Worm (Caenorhabditis elegans) whole organism, early embryonic: ENCODE data around the gene snb-5.
A peak's percentile ranks its signal among the peaks of the same experiment; 100 is the strongest.

Experiments
- B0310.2 ChIP-seq: sonication (generic microtip); optimal IDR thresholded peaks from 2 replicates; lab custom pipeline; 2016; ENCODE audit warnings: mild to moderate bottlenecking, missing genetic modification characterization, missing compliant biosample characterization
- F13C5.2 ChIP-seq: sonication (generic microtip); optimal IDR thresholded peaks from 2 replicates; lab custom pipeline; 2017; ENCODE audit warnings: mild to moderate bottlenecking, missing genetic modification characterization, inconsistent platforms, missing compliant biosample characterization
- aly-1 ChIP-seq: sonication (generic microtip); optimal IDR thresholded peaks from 2 replicates; lab custom pipeline; 2016; ENCODE audit warnings: missing genetic modification characterization, missing compliant biosample characterization
- ama-1 ChIP-seq: fragments of 150-350 bp; optimal IDR thresholded peaks from 2 replicates; lab custom pipeline; 2014
- ceh-13 ChIP-seq: fragments of 200-800 bp; sonication (Bioruptor generic); optimal IDR thresholded peaks from 2 replicates; lab custom pipeline; 2018; ENCODE audit warnings: mild to moderate bottlenecking, missing genetic modification characterization, missing compliant biosample characterization
- ceh-36 ChIP-seq: sonication (generic microtip); optimal IDR thresholded peaks from 2 replicates; lab custom pipeline; 2016; ENCODE audit warnings: missing genetic modification characterization, inconsistent platforms, missing compliant biosample characterization
- ets-7 ChIP-seq: sonication (generic microtip); optimal IDR thresholded peaks from 2 replicates; lab custom pipeline; 2016; ENCODE audit warnings: missing genotype, missing genetic modification characterization, missing compliant biosample characterization
- flt-1 ChIP-seq: fragments of 200-800 bp; sonication (Bioruptor generic); IDR thresholded peaks from 2 replicates; pipeline ENCODE4 v1.3.6; 2022; ENCODE audit warnings: missing genetic modification characterization, missing compliant biosample characterization
- hmbx-1 ChIP-seq: sonication (generic microtip); optimal IDR thresholded peaks from 2 replicates; lab custom pipeline; 2016; ENCODE audit warnings: mild to moderate bottlenecking, missing genetic modification characterization, missing compliant biosample characterization
- hmg-4 ChIP-seq: fragments of 200-800 bp; sonication (Bioruptor generic); optimal IDR thresholded peaks from 2 replicates; lab custom pipeline; 2018; ENCODE audit warnings: mild to moderate bottlenecking, missing genetic modification characterization, missing compliant biosample characterization
- hnd-1 ChIP-seq: sonication (generic microtip); optimal IDR thresholded peaks from 2 replicates; lab custom pipeline; 2016; ENCODE audit warnings: missing genetic modification characterization, missing compliant biosample characterization
- pes-1 ChIP-seq: fragments of 200-800 bp; sonication (Bioruptor generic); IDR thresholded peaks from 2 replicates; pipeline ENCODE4 v1.3.6; 2022; ENCODE audit warnings: missing genetic modification reagents, missing genetic modification characterization, missing compliant biosample characterization
- scrt-1 ChIP-seq: fragments of 200-800 bp; sonication (Bioruptor generic); IDR thresholded peaks from 2 replicates; pipeline ENCODE4 v1.3.6; 2022; ENCODE audit warnings: missing genetic modification characterization, missing compliant biosample characterization
- sea-1 ChIP-seq: fragments of 200-800 bp; sonication (Bioruptor generic); conservative IDR thresholded peaks from 2 replicates; pipeline ENCODE4 v1.3.6; 2022; ENCODE audit warnings: missing genetic modification characterization, missing compliant biosample characterization
- tbx-11 ChIP-seq: fragments of 200-800 bp; sonication (Bioruptor generic); IDR thresholded peaks from 2 replicates; pipeline ENCODE4 v1.3.6; 2022; ENCODE audit warnings: missing genetic modification characterization, missing compliant biosample characterization
- tbx-37 ChIP-seq: fragments of 200-800 bp; sonication (Bioruptor generic); conservative IDR thresholded peaks from 2 replicates; pipeline ENCODE4 v1.3.6; 2022; ENCODE audit warnings: missing genetic modification reagents, missing genetic modification characterization, missing compliant biosample characterization
- tra-4 ChIP-seq: sonication (generic microtip); optimal IDR thresholded peaks from 2 replicates; lab custom pipeline; 2017; ENCODE audit warnings: missing genetic modification characterization, missing compliant biosample characterization

The snb-5 gene

ce11 chrIII:8217919-8218318 is 15.1 kb downstream of the snb-5 start, which contains the start of gene C30A5.16:
TSS of gene C30A5.16 (plus strand) at chrIII:8218219.
- TF ChIP-seq flt-1 (GFP tag; lab: Robert Waterston, UW) (no peak), aly-1 (tag; lab: Kevin White, UChicago) (no peak), ets-7 (no peak), hmbx-1 (tag; lab: Kevin White, UChicago) (no peak), tbx-37 (GFP tag; lab: Robert Waterston, UW) (no peak), tbx-11 (GFP tag; lab: Robert Waterston, UW) (no peak), ama-1 (lab: Kevin White, UChicago) (no peak), B0310.2 (tag; lab: Kevin White, UChicago) (no peak), hmg-4 (no peak), F13C5.2 (tag; lab: Kevin White, UChicago) (no peak)

ce11 chrIII:8220081-8220480 is 17.2 kb downstream of the snb-5 start:
- no peak for TF ChIP-seq ama-1 (lab: Kevin White, UChicago)
- no peak for TF ChIP-seq scrt-1 (GFP tag; lab: Robert Waterston, UW)
- TF ChIP-seq ceh-36 (tag; lab: Kevin White, UChicago), result no peak
- no peak for TF ChIP-seq ceh-13 (GFP tag; lab: Kevin White, UChicago)
- TF ChIP-seq tbx-11 (GFP tag; lab: Robert Waterston, UW), result no peak

DNA sequence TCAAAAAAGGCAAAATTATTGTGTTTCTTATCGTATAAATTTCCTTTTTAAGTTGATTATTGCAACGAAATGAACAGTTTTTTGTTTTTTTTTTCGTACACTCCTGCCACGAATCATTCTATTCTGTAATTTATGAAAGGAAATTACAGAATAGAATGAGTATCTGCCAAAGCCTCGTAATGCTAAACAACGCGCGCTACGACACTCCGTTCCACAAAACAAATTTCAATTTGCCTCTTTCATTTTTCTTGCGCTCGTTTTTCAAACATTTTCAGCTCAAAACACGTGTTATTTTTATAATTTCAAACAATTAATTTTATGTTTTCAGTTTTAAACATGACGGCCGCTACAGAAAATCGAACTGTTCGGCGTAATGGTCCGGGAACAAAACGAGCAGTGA is 21.9 kb downstream of the snb-5 start, which contains the start of gene mob-4:
Gene mob-4, plus strand, starts transcription at position 329 of the 400 bp plus-strand sequence.
- TF ChIP-seq ceh-13 (GFP tag; lab: Kevin White, UChicago), result no peak
- no peak for TF ChIP-seq F13C5.2 (tag; lab: Kevin White, UChicago)
- TF ChIP-seq aly-1 (tag; lab: Kevin White, UChicago), result no peak
- TF ChIP-seq sea-1 (GFP tag; lab: Robert Waterston, UW), result no peak
- TF ChIP-seq tbx-11 (GFP tag; lab: Robert Waterston, UW), result no peak
- TF ChIP-seq ets-7, result no peak
- TF ChIP-seq hnd-1 (tag; lab: Kevin White, UChicago), result no peak

DNA sequence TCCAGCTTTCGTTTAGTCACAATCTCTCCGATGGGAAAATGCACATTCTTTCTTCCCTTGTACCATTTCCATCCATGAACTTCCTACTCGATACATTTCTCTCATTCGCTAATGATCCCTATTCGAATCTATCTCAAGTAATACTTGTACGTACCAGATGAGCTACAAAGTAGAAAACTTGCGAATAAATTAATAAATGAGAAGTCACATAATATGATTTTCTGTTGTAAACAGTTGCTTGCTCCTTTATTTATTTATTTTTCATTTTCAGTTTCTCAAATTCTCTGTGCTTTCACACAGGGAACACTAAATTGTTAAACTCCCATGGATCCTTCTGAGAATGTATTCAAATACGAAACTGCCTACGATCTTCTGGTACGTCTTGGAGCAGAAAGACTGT is 23.3 kb downstream of the snb-5 start, which contains the start of gene rfs-1:
Gene rfs-1, plus strand, starts transcription at position 301 of the 400 bp plus-strand sequence.
- TF ChIP-seq sea-1 (GFP tag; lab: Robert Waterston, UW) (no peak), hmbx-1 (tag; lab: Kevin White, UChicago) (no peak), F13C5.2 (tag; lab: Kevin White, UChicago) (no peak), aly-1 (tag; lab: Kevin White, UChicago) (no peak), tra-4 (tag; lab: Kevin White, UChicago) (no peak), ceh-36 (tag; lab: Kevin White, UChicago) (no peak), tbx-11 (GFP tag; lab: Robert Waterston, UW) (no peak), hnd-1 (tag; lab: Kevin White, UChicago) (no peak), flt-1 (GFP tag; lab: Robert Waterston, UW) (no peak), ets-7 (no peak), hmg-4 (no peak), ceh-13 (GFP tag; lab: Kevin White, UChicago) (no peak), pes-1 (GFP tag; lab: Robert Waterston, UW) (no peak), ama-1 (lab: Kevin White, UChicago) (no peak), B0310.2 (tag; lab: Kevin White, UChicago) (no peak), tbx-37 (GFP tag; lab: Robert Waterston, UW) (no peak)

ce11 chrIII:8227511-8227910 is 24.7 kb downstream of the snb-5 start, which contains the start of gene fbxl-1:
TSS of gene fbxl-1 (plus strand) at chrIII:8227830.
- TF ChIP-seq sea-1 (GFP tag; lab: Robert Waterston, UW), result no peak
- no peak for TF ChIP-seq flt-1 (GFP tag; lab: Robert Waterston, UW)
- TF ChIP-seq F13C5.2 (tag; lab: Kevin White, UChicago), result peak; percentile 10
- TF ChIP-seq hmg-4, result no peak
- no peak for TF ChIP-seq tra-4 (tag; lab: Kevin White, UChicago)
- TF ChIP-seq tbx-11 (GFP tag; lab: Robert Waterston, UW), result no peak

ce11 chrIII:8228916-8229315 is 26.1 kb downstream of the snb-5 start:
- no peak for TF ChIP-seq ama-1 (lab: Kevin White, UChicago)
- TF ChIP-seq ceh-36 (tag; lab: Kevin White, UChicago), result no peak
- no peak for TF ChIP-seq flt-1 (GFP tag; lab: Robert Waterston, UW)
- no peak for TF ChIP-seq F13C5.2 (tag; lab: Kevin White, UChicago)
- TF ChIP-seq tra-4 (tag; lab: Kevin White, UChicago), result no peak
- no peak for TF ChIP-seq pes-1 (GFP tag; lab: Robert Waterston, UW)
- no peak for TF ChIP-seq hmbx-1 (tag; lab: Kevin White, UChicago)
- no peak for TF ChIP-seq sea-1 (GFP tag; lab: Robert Waterston, UW)
- no peak for TF ChIP-seq hmg-4

- TF ChIP-seq ceh-36 (tag; lab: Kevin White, UChicago) (no peak), F13C5.2 (tag; lab: Kevin White, UChicago) (no peak), hnd-1 (tag; lab: Kevin White, UChicago) (no peak), tra-4 (tag; lab: Kevin White, UChicago) (no peak), tbx-37 (GFP tag; lab: Robert Waterston, UW) (no peak), aly-1 (tag; lab: Kevin White, UChicago) (no peak), hmbx-1 (tag; lab: Kevin White, UChicago) (no peak), hmg-4 (no peak), B0310.2 (tag; lab: Kevin White, UChicago) (no peak), pes-1 (GFP tag; lab: Robert Waterston, UW) (no peak)
Measured at ce11 chrIII:8229480-8229879, 26.6 kb downstream of the snb-5 start.

DNA sequence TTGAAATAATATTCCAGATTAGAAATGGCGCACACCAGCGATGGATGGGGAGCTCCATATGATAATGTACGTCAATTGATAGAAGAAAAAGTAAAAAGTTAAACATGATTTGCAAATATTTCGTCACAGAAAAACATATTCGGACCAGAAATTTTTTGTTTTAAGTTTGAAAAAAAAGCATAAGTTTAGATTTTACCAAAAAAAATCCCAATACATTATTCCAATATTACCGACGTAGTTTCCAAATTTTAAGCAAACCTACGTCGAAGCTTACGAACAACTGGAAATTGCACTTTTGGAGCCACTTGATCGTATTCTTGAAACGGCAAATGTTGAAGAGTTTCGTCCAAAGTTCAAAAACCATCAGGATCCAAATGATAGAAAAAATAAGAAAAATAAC is 29.8 kb downstream of the snb-5 start, which contains the start of gene henn-1:
Gene henn-1, plus strand, starts transcription at position 18 of the 400 bp plus-strand sequence.
- no peak for TF ChIP-seq ceh-13 (GFP tag; lab: Kevin White, UChicago)
- no peak for TF ChIP-seq flt-1 (GFP tag; lab: Robert Waterston, UW)
- no peak for TF ChIP-seq sea-1 (GFP tag; lab: Robert Waterston, UW)
- TF ChIP-seq hmg-4, result no peak
- no peak for TF ChIP-seq pes-1 (GFP tag; lab: Robert Waterston, UW)
- no peak for TF ChIP-seq hnd-1 (tag; lab: Kevin White, UChicago)
- TF ChIP-seq F13C5.2 (tag; lab: Kevin White, UChicago), result no peak
- no peak for TF ChIP-seq aly-1 (tag; lab: Kevin White, UChicago)
- no peak for TF ChIP-seq ama-1 (lab: Kevin White, UChicago)
- no peak for TF ChIP-seq tra-4 (tag; lab: Kevin White, UChicago)
- no peak for TF ChIP-seq ets-7
- TF ChIP-seq tbx-11 (GFP tag; lab: Robert Waterston, UW), result no peak
